5 worm cellular contexts compared by ENCODE assay signal in genomic region chrV:16302439-16302838, ce11.
A peak's percentile ranks its signal among the peaks of the same experiment; 100 is the strongest.
TF ChIP-seq lines count a peak whose summit lies in the region.

Gene C31A11.13 (minus strand): TSS chrV:16302551.
Gene oac-6 (plus strand): TSS chrV:16302717.

TF ChIP-seq in whole organism, L1 larva, 84 proteins besides CTCF, POLR2A, EP300 and RAD21:
- TF ChIP-seq grh-1 (GFP tag; IDR thresholded peaks at IDR 0.05; lab: Robert Waterston, UW) = no peak
- no peak for TF ChIP-seq C16A3.4 (tag; optimal IDR thresholded peaks at IDR 0.05; lab: Kevin White, UChicago)
- TF ChIP-seq xbp-1 (tag; optimal IDR thresholded peaks at IDR 0.05; lab: Kevin White, UChicago) = no peak
- TF ChIP-seq efl-1 (optimal IDR thresholded peaks at IDR 0.05; lab: Kevin White, UChicago) = no peak
- TF ChIP-seq efl-1 (GFP tag; optimal IDR thresholded peaks at IDR 0.05 in 1 of 2; lab: Kevin White, UChicago) = peak in 1 of 2 experiments; percentile 31
- TF ChIP-seq elt-2 (tag; optimal IDR thresholded peaks at IDR 0.05; lab: Kevin White, UChicago) = peak; percentile 43
- no peak for TF ChIP-seq ztf-4 (tag; optimal IDR thresholded peaks at IDR 0.05; lab: Kevin White, UChicago)
- no peak for TF ChIP-seq ceh-82 (tag; optimal IDR thresholded peaks at IDR 0.05; lab: Kevin White, UChicago)
- TF ChIP-seq C04F5.9 (tag; optimal IDR thresholded peaks at IDR 0.05; lab: Kevin White, UChicago) = no peak

TF ChIP-seq in whole organism, L2 larva, 48 proteins besides CTCF, POLR2A, EP300 and RAD21:
- TF ChIP-seq ceh-82 (tag; optimal IDR thresholded peaks at IDR 0.05; lab: Kevin White, UChicago) = no peak
- peak; percentile 71 for TF ChIP-seq fos-1 (tag; optimal IDR thresholded peaks at IDR 0.05; lab: Kevin White, UChicago)

TF ChIP-seq in whole organism, L3 larva, 47 proteins besides CTCF, POLR2A, EP300 and RAD21:
- TF ChIP-seq aly-2 (tag; optimal IDR thresholded peaks at IDR 0.05; lab: Kevin White, UChicago) (no peak), elt-2 (tag; optimal IDR thresholded peaks at IDR 0.05; lab: Kevin White, UChicago) (peak; percentile 58), pqm-1 (tag; optimal IDR thresholded peaks at IDR 0.05; lab: Kevin White, UChicago) (peak; percentile 60)
TF ChIP-seq in whole organism, L3 larva: peak in this region for 2.

TF ChIP-seq in whole organism, L4 larva, 104 proteins besides CTCF, POLR2A, EP300 and RAD21:
- peak; percentile 27 for TF ChIP-seq nhr-28 (tag; optimal IDR thresholded peaks at IDR 0.05; lab: Kevin White, UChicago)
- peak; percentile 37 for TF ChIP-seq pqm-1 (tag; optimal IDR thresholded peaks at IDR 0.05; lab: Kevin White, UChicago)
- TF ChIP-seq ces-1 (GFP tag; optimal IDR thresholded peaks at IDR 0.05; lab: Kevin White, UChicago) = no peak
- TF ChIP-seq daf-16 (GFP tag; optimal IDR thresholded peaks at IDR 0.05; lab: Kevin White, UChicago) = no peak
- peak; percentile 9 for TF ChIP-seq daf-16 (tag; optimal IDR thresholded peaks at IDR 0.05; lab: Kevin White, UChicago)
- TF ChIP-seq unc-62 (GFP tag; optimal IDR thresholded peaks at IDR 0.05 in 1 of 2; lab: Kevin White, UChicago) = peak in 1 of 2 experiments; percentile 65
- TF ChIP-seq unc-62 (tag; optimal IDR thresholded peaks at IDR 0.05; lab: Kevin White, UChicago) = no peak
- no peak for TF ChIP-seq lim-7 (GFP tag; IDR thresholded peaks at IDR 0.05; lab: Robert Waterston, UW)
- no peak for TF ChIP-seq madf-9 (GFP tag; conservative IDR thresholded peaks at IDR 0.05; lab: Robert Waterston, UW)
- no peak for TF ChIP-seq nhr-237 (tag; optimal IDR thresholded peaks at IDR 0.05; lab: Kevin White, UChicago)
- TF ChIP-seq gei-8 (GFP tag; optimal IDR thresholded peaks at IDR 0.05; lab: Kevin White, UChicago) = no peak

TF ChIP-seq in whole organism, late embryonic, 69 proteins besides CTCF, POLR2A, EP300 and RAD21:
- TF ChIP-seq ceh-6 (GFP tag; optimal IDR thresholded peaks at IDR 0.05; lab: Kevin White, UChicago) (no peak), elt-2 (tag; optimal IDR thresholded peaks at IDR 0.05; lab: Kevin White, UChicago) (peak; percentile 63), ceh-30 (tag; optimal IDR thresholded peaks at IDR 0.05; lab: Kevin White, UChicago) (no peak), dve-1 (tag; optimal IDR thresholded peaks at IDR 0.05; lab: Kevin White, UChicago) (no peak), mec-3 (tag; optimal IDR thresholded peaks at IDR 0.05; lab: Kevin White, UChicago; ENCODE audit: borderline replicate concordance) (no peak), C38D4.7 (GFP tag; optimal IDR thresholded peaks at IDR 0.05; lab: Kevin White, UChicago) (no peak), ceh-14 (tag; optimal IDR thresholded peaks at IDR 0.05; lab: Kevin White, UChicago) (no peak)

Comparison
In these comparisons a context has a peak if more than half of its experiments do, and no peak if none do; other contexts are left out.
1. Of the 29 proteins assayed by ChIP-seq in both whole organism, L4 larva and whole organism, L1 larva: peak only in whole organism, L4 larva: nhr-28 and pqm-1; only in whole organism, L1 larva: none; in both: none; in neither: 26; mixed calls (peak in some experiments, not most) for 1.